Worm (Caenorhabditis elegans) whole organism, L4 larva: ENCODE data around the gene EEED8.3.

ENCODE experiments used
- attf-4 ChIP-seq: sonication (generic microtip); optimal IDR thresholded peaks from 3 replicates; lab custom pipeline; 2017; ENCODE audit warnings: missing biosample characterization, missing genetic modification characterization
- hmg-1.1 ChIP-seq: fragments of 200-800 bp; sonication (Bioruptor generic); IDR thresholded peaks from 2 replicates; pipeline ENCODE4 v1.3.6; 2022; ENCODE audit warnings: missing genetic modification reagents, missing genetic modification characterization, missing compliant biosample characterization
- lin-38 ChIP-seq: fragments of 200-800 bp; sonication (Bioruptor generic); IDR thresholded peaks from 2 replicates; pipeline ENCODE4 v1.3.6; 2022; ENCODE audit warnings: missing genetic modification reagents, missing genetic modification characterization, missing compliant biosample characterization
- mxl-2 ChIP-seq: fragments of 200-800 bp; sonication (Bioruptor generic); conservative IDR thresholded peaks from 2 replicates; pipeline ENCODE4 v1.3.6; 2022; ENCODE audit warnings: missing genetic modification reagents, missing genetic modification characterization, missing compliant biosample characterization
- nhr-11 ChIP-seq: fragments of 150-350 bp; optimal IDR thresholded peaks from 2 replicates; lab custom pipeline; 2014; ENCODE audit warnings: missing biosample characterization, missing genetic modification characterization

DNA sequence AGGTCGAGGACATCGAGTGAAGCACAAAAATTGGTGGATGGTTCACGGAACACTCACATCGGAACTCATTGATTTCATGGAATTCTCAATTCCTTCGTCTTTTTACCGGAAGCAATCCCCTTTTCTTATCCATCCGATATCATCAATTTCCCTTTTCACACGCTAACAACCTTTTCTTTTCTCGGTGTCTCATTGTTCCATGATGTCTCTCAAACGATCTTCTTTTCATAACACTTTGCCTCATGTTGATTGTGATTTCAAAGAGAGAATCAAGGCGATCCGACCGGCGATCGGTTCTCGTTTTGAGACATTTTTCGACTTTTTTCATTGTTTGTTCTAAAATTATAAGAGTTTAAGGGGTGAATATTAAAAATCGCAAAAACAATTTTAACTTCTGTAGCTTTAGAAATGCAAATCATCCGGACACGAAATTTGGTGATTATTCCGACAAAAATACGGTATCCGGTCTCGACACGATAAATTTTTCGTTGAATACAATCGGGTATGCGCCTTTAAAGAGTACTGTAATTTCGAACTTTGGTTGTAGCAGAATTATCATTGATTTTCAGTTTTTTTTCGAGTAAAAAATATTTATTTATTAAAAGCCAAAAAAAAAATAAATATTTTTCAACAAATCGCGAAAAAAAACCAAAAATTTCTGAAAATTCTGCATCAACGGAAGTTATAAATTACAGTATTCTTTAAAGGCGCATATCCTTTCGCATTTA, 44.8 kb downstream of the EEED8.3 start:
- no peak for TF ChIP-seq lin-38
- TF ChIP-seq attf-4, result no peak
- no peak for TF ChIP-seq nhr-11 (tag; lab: Kevin White, UChicago)
- TF ChIP-seq hmg-1.1 (GFP tag; lab: Robert Waterston, UW), result no peak
- no peak for TF ChIP-seq mxl-2 (GFP tag; lab: Robert Waterston, UW)
